Fruit fly (Drosophila melanogaster) whole organism, embryonic: ENCODE data around the gene CG46307.

Source experiments
- CG10959 ChIP-seq: fragments of 200-800 bp; sonication (Bioruptor generic); IDR thresholded peaks from 2 replicates; pipeline ENCODE4 v1.3.6; 2022; ENCODE audit warnings: missing biosample characterization, missing genetic modification characterization
- CG12391 ChIP-seq: fragments of 200-800 bp; sonication (Bioruptor generic); optimal IDR thresholded peaks from 3 replicates; lab custom pipeline; 2018; ENCODE audit warnings: missing biosample characterization, mild to moderate bottlenecking, missing genetic modification characterization, moderate library complexity
- CG12659 ChIP-seq: fragments of 200-800 bp; sonication (Bioruptor generic); optimal IDR thresholded peaks from 3 replicates; lab custom pipeline; 2017; ENCODE audit warnings: mild to moderate bottlenecking, missing biosample characterization, missing genetic modification reagents, missing genetic modification characterization
- CG12769 ChIP-seq: fragments of 200-800 bp; sonication (Bioruptor generic); optimal IDR thresholded peaks from 2 replicates; lab custom pipeline; 2019; ENCODE audit warnings: missing biosample characterization, mild to moderate bottlenecking, missing genetic modification characterization, moderate library complexity
- CG14441 ChIP-seq: fragments of 200-800 bp; sonication (Bioruptor generic); IDR thresholded peaks from 2 replicates; pipeline ENCODE4 v1.3.6; 2022; ENCODE audit warnings: missing biosample characterization, missing genetic modification characterization
- CG1602 ChIP-seq: fragments of 200-800 bp; sonication (Bioruptor generic); optimal IDR thresholded peaks from 3 replicates; lab custom pipeline; 2016; ENCODE audit warnings: missing biosample characterization, missing genetic modification characterization
- CG16863 ChIP-seq: fragments of 200-800 bp; sonication (Bioruptor generic); optimal IDR thresholded peaks from 3 replicates; lab custom pipeline; 2016; ENCODE audit warnings: missing biosample characterization, missing genetic modification characterization
- CG17568 ChIP-seq: fragments of 200-800 bp; sonication (Bioruptor generic); optimal IDR thresholded peaks from 2 replicates; lab custom pipeline; 2018; ENCODE audit warnings: missing biosample characterization, mild to moderate bottlenecking, missing genetic modification characterization, moderate library complexity
- CG18619 ChIP-seq: fragments of 200-800 bp; sonication (Bioruptor generic); optimal IDR thresholded peaks from 3 replicates; lab custom pipeline; 2017; ENCODE audit warnings: missing biosample characterization, mild to moderate bottlenecking, missing genetic modification characterization
- CG3281 ChIP-seq: fragments of 200-800 bp; sonication (Bioruptor generic); optimal IDR thresholded peaks from 3 replicates; lab custom pipeline; 2017; ENCODE audit warnings: missing biosample characterization, mild to moderate bottlenecking, missing genetic modification characterization
- CG3838 ChIP-seq: fragments of 200-800 bp; sonication (Bioruptor generic); optimal IDR thresholded peaks from 3 replicates; lab custom pipeline; 2016; ENCODE audit warnings: missing biosample characterization, missing genetic modification characterization
- CG3847 ChIP-seq: fragments of 200-800 bp; sonication (Bioruptor generic); IDR thresholded peaks from 2 replicates; pipeline ENCODE4 v1.3.6; 2022; ENCODE audit warnings: missing biosample characterization, missing genetic modification characterization
- CG4328 ChIP-seq: fragments of 200-800 bp; sonication (Bioruptor generic); optimal IDR thresholded peaks from 3 replicates; lab custom pipeline; 2017; ENCODE audit warnings: missing biosample characterization, missing genetic modification reagents, missing genetic modification characterization
- CG4360 ChIP-seq: fragments of 200-800 bp; sonication (Bioruptor generic); IDR thresholded peaks from 2 replicates; pipeline ENCODE4 v1.3.6; 2022; ENCODE audit warnings: missing biosample characterization, missing genetic modification characterization
- CG7786 ChIP-seq: fragments of 200-800 bp; sonication (Bioruptor generic); optimal IDR thresholded peaks from 2 replicates; lab custom pipeline; 2016; ENCODE audit warnings: missing biosample characterization, missing genetic modification characterization
- CG8924 ChIP-seq: fragments of 200-800 bp; optimal IDR thresholded peaks from 3 replicates; lab custom pipeline; 2019; ENCODE audit warnings: missing biosample characterization, mild to moderate bottlenecking, missing genetic modification characterization, moderate library complexity
- CG9215 ChIP-seq: fragments of 200-800 bp; sonication (Bioruptor generic); IDR thresholded peaks from 2 replicates; pipeline ENCODE4 v1.3.6; 2022; ENCODE audit warnings: missing biosample characterization, missing genetic modification characterization
- Camta ChIP-seq: fragments of 200-800 bp; sonication (Bioruptor generic); optimal IDR thresholded peaks from 2 replicates; lab custom pipeline; 2016; ENCODE audit warnings: missing biosample characterization, missing genetic modification characterization
- Dref ChIP-seq: fragments of 200-800 bp; sonication (Bioruptor generic); IDR thresholded peaks from 2 replicates; pipeline ENCODE4 v1.3.6; 2022; ENCODE audit warnings: missing biosample characterization, missing genetic modification characterization
- Elba2 ChIP-seq: fragments of 200-800 bp; sonication (Bioruptor generic); optimal IDR thresholded peaks from 3 replicates; lab custom pipeline; 2016; ENCODE audit warnings: missing biosample characterization, missing genetic modification characterization
- Gug ChIP-seq: fragments of 200-800 bp; sonication (Bioruptor generic); IDR thresholded peaks from 4 replicates; pipeline ENCODE4 v1.3.6; 2022; ENCODE audit warnings: missing biosample characterization, missing genetic modification characterization
- HHEX ChIP-seq: fragments of 200-800 bp; sonication (Bioruptor generic); optimal IDR thresholded peaks from 3 replicates; lab custom pipeline; 2017; ENCODE audit warnings: missing biosample characterization, mild to moderate bottlenecking, missing genetic modification characterization, missing genetic modification reagents
- HmgD ChIP-seq: fragments of 200-800 bp; sonication (Bioruptor generic); optimal IDR thresholded peaks from 3 replicates; lab custom pipeline; 2016; ENCODE audit warnings: missing biosample characterization, missing genetic modification characterization
- Hr3 ChIP-seq: fragments of 200-800 bp; sonication (Bioruptor generic); optimal IDR thresholded peaks from 3 replicates; lab custom pipeline; 2016; ENCODE audit warnings: missing biosample characterization, missing genetic modification characterization
- MESR4 ChIP-seq: fragments of 200-800 bp; sonication (Bioruptor generic); optimal IDR thresholded peaks from 2 replicates; lab custom pipeline; 2018; ENCODE audit warnings: missing biosample characterization, mild to moderate bottlenecking, missing genetic modification characterization, moderate library complexity
- MTF-1 ChIP-seq: fragments of 200-800 bp; sonication (Bioruptor generic); optimal IDR thresholded peaks from 2 replicates; lab custom pipeline; 2018; ENCODE audit warnings: missing biosample characterization, mild to moderate bottlenecking, missing genetic modification characterization, borderline replicate concordance
- Max ChIP-seq: fragments of 200-800 bp; sonication (Bioruptor generic); optimal IDR thresholded peaks from 2 replicates; lab custom pipeline; 2016; ENCODE audit warnings: missing biosample characterization, mild to moderate bottlenecking, missing genetic modification characterization
- NC2α ChIP-seq: fragments of 200-800 bp; sonication (Bioruptor generic); optimal IDR thresholded peaks from 2 replicates; lab custom pipeline; 2016; ENCODE audit warnings: missing biosample characterization, missing genetic modification characterization
- NC2β ChIP-seq: fragments of 200-800 bp; sonication (Bioruptor generic); optimal IDR thresholded peaks from 2 replicates; lab custom pipeline; 2016; ENCODE audit warnings: missing biosample characterization, missing genetic modification characterization
- NK7.1 ChIP-seq: fragments of 200-800 bp; sonication (Bioruptor generic); optimal IDR thresholded peaks from 3 replicates; lab custom pipeline; 2016; ENCODE audit warnings: missing biosample characterization, missing genetic modification characterization
- NfI ChIP-seq: fragments of 200-800 bp; sonication (Bioruptor generic); optimal IDR thresholded peaks from 3 replicates; lab custom pipeline; 2018; ENCODE audit warnings: missing biosample characterization, mild to moderate bottlenecking, missing genetic modification characterization, moderate library complexity
- PHDP ChIP-seq: fragments of 200-800 bp; sonication (Bioruptor generic); optimal IDR thresholded peaks from 3 replicates; lab custom pipeline; 2018; ENCODE audit warnings: missing biosample characterization, mild to moderate bottlenecking, missing genetic modification characterization, moderate library complexity
- Ravus ChIP-seq: fragments of 200-800 bp; sonication (Bioruptor generic); IDR thresholded peaks from 2 replicates; pipeline ENCODE4 v1.3.6; 2022; ENCODE audit warnings: missing biosample characterization, missing genetic modification characterization
- Six4 ChIP-seq: fragments of 200-800 bp; sonication (Bioruptor generic); optimal IDR thresholded peaks from 2 replicates; lab custom pipeline; 2016; ENCODE audit warnings: missing biosample characterization, missing genetic modification characterization
- Stat92E ChIP-seq, 3 experiments: fragments of >200 bp in 2 of 3; fragments of 200-800 bp in 1 of 3; sonication (Bioruptor generic) in 1 of 3; optimal IDR thresholded peaks; 2 replicates each; lab custom pipeline; 2017 to 2019; ENCODE audit warnings: missing biosample characterization in 3 of 3, missing genetic modification characterization in 3 of 3, mild to moderate bottlenecking in 1 of 3, moderate library complexity in 1 of 3
- Trl ChIP-seq, 3 experiments: fragments of >200 bp in 2 of 3; fragments of 200-800 bp in 1 of 3; sonication (Bioruptor generic) in 1 of 3; optimal IDR thresholded peaks; 2 replicates in 1 of 3; 3 replicates in 2 of 3; lab custom pipeline; 2016 to 2017; ENCODE audit warnings: missing biosample characterization in 1 of 3, missing genetic modification characterization in 1 of 3
- Xbp1 ChIP-seq: fragments of 200-800 bp; sonication (Bioruptor generic); optimal IDR thresholded peaks from 3 replicates; lab custom pipeline; 2016; ENCODE audit warnings: missing biosample characterization, mild to moderate bottlenecking, missing genetic modification characterization
- Xrp1 ChIP-seq: fragments of 200-800 bp; sonication (Bioruptor generic); IDR thresholded peaks from 2 replicates; pipeline ENCODE4 v1.3.6; 2022; ENCODE audit warnings: missing biosample characterization, missing genetic modification characterization
- ac ChIP-seq: fragments of 200-800 bp; sonication (Bioruptor generic); optimal IDR thresholded peaks from 3 replicates; lab custom pipeline; 2017; ENCODE audit warnings: missing biosample characterization, mild to moderate bottlenecking, missing genetic modification characterization
- az2 ChIP-seq: fragments of 200-800 bp; sonication (Bioruptor generic); optimal IDR thresholded peaks from 3 replicates; lab custom pipeline; 2016; ENCODE audit warnings: missing biosample characterization, missing genetic modification characterization
- chinmo ChIP-seq: fragments of 200-800 bp; sonication (Bioruptor generic); IDR thresholded peaks from 4 replicates; pipeline ENCODE4 v1.3.6; 2022; ENCODE audit warnings: missing biosample characterization, missing genetic modification characterization; ENCODE audit not compliant: partially characterized antibody
- ci ChIP-seq: fragments of 200-800 bp; sonication (Bioruptor generic); IDR thresholded peaks from 3 replicates; pipeline ENCODE4 v1.3.6; 2022; ENCODE audit warnings: missing biosample characterization, missing genetic modification characterization
- cwo ChIP-seq: fragments of 200-800 bp; sonication (Bioruptor generic); optimal IDR thresholded peaks from 3 replicates; lab custom pipeline; 2017; ENCODE audit warnings: missing biosample characterization, missing genetic modification characterization, mild to moderate bottlenecking, moderate library complexity, missing genetic modification reagents
- eve ChIP-seq, 2 experiments: fragments of >200 bp; optimal IDR thresholded peaks; 2 replicates each; lab custom pipeline; 2017; ENCODE audit warnings: missing biosample characterization in 2 of 2, missing genetic modification characterization in 2 of 2
- h ChIP-seq: fragments of >200 bp; optimal IDR thresholded peaks from 2 replicates; lab custom pipeline; 2017
- hth ChIP-seq: fragments of >200 bp; optimal IDR thresholded peaks from 2 replicates; lab custom pipeline; 2017; ENCODE audit warnings: inconsistent platforms
- jing ChIP-seq: fragments of 200-800 bp; sonication (Bioruptor generic); optimal IDR thresholded peaks from 2 replicates; lab custom pipeline; 2018; ENCODE audit warnings: missing biosample characterization, mild to moderate bottlenecking, missing genetic modification characterization
- row ChIP-seq: fragments of 200-800 bp; sonication (Bioruptor generic); IDR thresholded peaks from 3 replicates; pipeline ENCODE4 v1.3.6; 2022; ENCODE audit warnings: missing biosample characterization, missing genetic modification characterization
- scrt ChIP-seq: fragments of 200-800 bp; sonication (Bioruptor generic); optimal IDR thresholded peaks from 2 replicates; lab custom pipeline; 2018; ENCODE audit warnings: missing biosample characterization, mild to moderate bottlenecking, missing genetic modification characterization, moderate library complexity
- seq ChIP-seq: fragments of 200-800 bp; sonication (Bioruptor generic); IDR thresholded peaks from 2 replicates; pipeline ENCODE4 v1.3.6; 2022; ENCODE audit warnings: missing biosample characterization, missing genetic modification characterization
- stwl ChIP-seq: fragments of 200-800 bp; sonication (Bioruptor generic); optimal IDR thresholded peaks from 3 replicates; lab custom pipeline; 2018; ENCODE audit warnings: missing biosample characterization, mild to moderate bottlenecking, missing genetic modification characterization, moderate library complexity

Gene CG46307

DNA sequence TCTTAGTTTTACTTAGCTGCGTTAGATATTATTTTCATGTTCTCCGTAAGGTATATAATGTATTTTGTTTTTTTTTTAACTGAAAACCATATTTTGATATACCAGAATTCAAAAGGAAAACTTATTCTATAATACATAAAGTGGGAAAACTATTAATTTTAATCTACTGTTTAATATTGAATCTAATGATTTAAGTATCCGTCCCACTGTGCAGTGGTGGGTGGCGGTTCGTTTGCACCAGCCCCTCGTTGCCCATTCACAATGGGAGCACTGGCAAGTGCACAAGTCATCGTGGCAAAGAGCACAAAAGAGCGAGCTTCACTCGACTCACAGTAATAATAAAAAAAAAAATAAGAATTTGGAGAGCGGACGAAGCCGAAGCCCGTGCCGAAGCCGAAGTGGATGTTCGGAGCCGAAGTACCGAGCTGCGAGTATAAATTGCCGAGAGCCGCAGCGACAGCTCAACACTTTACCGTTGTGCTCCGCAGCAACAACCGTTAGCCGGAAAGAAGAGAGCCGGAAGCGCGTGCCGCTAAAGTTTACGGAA lies 7.8 kb upstream of the CG46307 start, which contains the start of gene CG34136 (continued):
- TF ChIP-seq HHEX (GFP tag; lab: Kevin White, UChicago) (peak; percentile 19), NC2β (GFP tag; lab: Kevin White, UChicago) (peak; percentile 1), NK7.1 (no peak), hth (lab: Kevin White, UChicago) (no peak), NC2α (GFP tag; lab: Kevin White, UChicago) (no peak), h (lab: Kevin White, UChicago) (no peak), HmgD (GFP tag; lab: Kevin White, UChicago) (no peak), Xrp1 (GFP tag; lab: Robert Waterston, UW) (peak; percentile 44; the same call in 1 of the 2 replicates), Elba2 (GFP tag; lab: Kevin White, UChicago) (no peak), CG18619 (GFP tag; lab: Kevin White, UChicago) (peak; percentile 42), CG3281 (GFP tag; lab: Kevin White, UChicago) (peak; percentile 39), MESR4 (GFP tag; lab: Kevin White, UChicago) (no peak), MTF-1 (GFP tag; lab: Kevin White, UChicago) (no peak), row (GFP tag; lab: Robert Waterston, UW) (peak; percentile 60; the same call in 2 of the 3 replicates), Stat92E (GFP tag; optimal IDR thresholded peaks at IDR 0.05; lab: Kevin White, UChicago) (no peak), NfI (GFP tag; lab: Kevin White, UChicago) (peak; percentile 12), eve (GFP tag; optimal IDR thresholded peaks at IDR 0.05; lab: Kevin White, UChicago) (no peak), CG12769 (tag; lab: Kevin White, UChicago) (no peak), CG4328 (GFP tag; lab: Kevin White, UChicago) (no peak), Six4 (GFP tag; lab: Kevin White, UChicago) (peak; percentile 56), Max (no peak), Camta (no peak), seq (GFP tag; lab: Robert Waterston, UW) (no peak; the same call in 1 of the 2 replicates), CG17568 (GFP tag; lab: Kevin White, UChicago) (no peak), CG8924 (tag; lab: Kevin White, UChicago) (peak; percentile 13), CG3847 (no peak), CG7786 (GFP tag; lab: Kevin White, UChicago) (no peak), CG12659 (peak; percentile 38), stwl (no peak), CG12391 (tag; lab: Kevin White, UChicago) (no peak), cwo (peak; percentile 22), CG14441 (GFP tag; lab: Robert Waterston, UW) (no peak), scrt (GFP tag; lab: Kevin White, UChicago) (peak; percentile 5), Dref (no peak), Xbp1 (peak; percentile 21), Gug (GFP tag; lab: Robert Waterston, UW) (no peak), az2 (GFP tag; lab: Kevin White, UChicago) (peak; percentile 42), CG16863 (GFP tag; lab: Kevin White, UChicago) (no peak), CG3838 (no peak), Ravus (GFP tag; lab: Robert Waterston, UW) (no peak; the same call in 1 of the 2 replicates), CG10959 (GFP tag; lab: Robert Waterston, UW) (no peak), ci (GFP tag; lab: Robert Waterston, UW) (peak; percentile 29; the same call in 1 of the 3 replicates), Hr3 (GFP tag; lab: Kevin White, UChicago) (no peak), jing (no peak), ac (no peak), CG4360 (GFP tag; lab: Robert Waterston, UW) (no peak), CG9215 (GFP tag; lab: Robert Waterston, UW) (no peak), Trl (optimal IDR thresholded peaks at IDR 0.05; lab: Kevin White, UChicago) (peak; percentile 57 to 60), Trl (GFP tag; optimal IDR thresholded peaks at IDR 0.05; lab: Kevin White, UChicago) (peak; percentile 20), chinmo (peak; percentile 91), PHDP (tag; lab: Kevin White, UChicago) (peak; percentile 37), CG1602 (GFP tag; lab: Kevin White, UChicago) (peak; percentile 3)
